Worm (Caenorhabditis elegans) whole organism, early embryonic: ENCODE data around the gene F52D2.6.

Experiments used
- B0310.2 ChIP-seq: sonication (generic microtip); optimal IDR thresholded peaks from 2 replicates; lab custom pipeline; 2016; ENCODE audit warnings: mild to moderate bottlenecking, missing genetic modification characterization, missing compliant biosample characterization
- ama-1 ChIP-seq: fragments of 150-350 bp; optimal IDR thresholded peaks from 2 replicates; lab custom pipeline; 2014
- ceh-13 ChIP-seq: fragments of 200-800 bp; sonication (Bioruptor generic); optimal IDR thresholded peaks from 2 replicates; lab custom pipeline; 2018; ENCODE audit warnings: mild to moderate bottlenecking, missing genetic modification characterization, missing compliant biosample characterization
- flt-1 ChIP-seq: fragments of 200-800 bp; sonication (Bioruptor generic); IDR thresholded peaks from 2 replicates; pipeline ENCODE4 v1.3.6; 2022; ENCODE audit warnings: missing genetic modification characterization, missing compliant biosample characterization
- hmbx-1 ChIP-seq: sonication (generic microtip); optimal IDR thresholded peaks from 2 replicates; lab custom pipeline; 2016; ENCODE audit warnings: mild to moderate bottlenecking, missing genetic modification characterization, missing compliant biosample characterization
- pes-1 ChIP-seq: fragments of 200-800 bp; sonication (Bioruptor generic); IDR thresholded peaks from 2 replicates; pipeline ENCODE4 v1.3.6; 2022; ENCODE audit warnings: missing genetic modification reagents, missing genetic modification characterization, missing compliant biosample characterization
- tbx-11 ChIP-seq: fragments of 200-800 bp; sonication (Bioruptor generic); IDR thresholded peaks from 2 replicates; pipeline ENCODE4 v1.3.6; 2022; ENCODE audit warnings: missing genetic modification characterization, missing compliant biosample characterization
- tbx-37 ChIP-seq: fragments of 200-800 bp; sonication (Bioruptor generic); conservative IDR thresholded peaks from 2 replicates; pipeline ENCODE4 v1.3.6; 2022; ENCODE audit warnings: missing genetic modification reagents, missing genetic modification characterization, missing compliant biosample characterization
- tra-4 ChIP-seq: sonication (generic microtip); optimal IDR thresholded peaks from 2 replicates; lab custom pipeline; 2017; ENCODE audit warnings: missing genetic modification characterization, missing compliant biosample characterization

ce11 chrX:2013912-2014311 lies 38.1 kb downstream of the F52D2.6 start:
- TF ChIP-seq flt-1 (no peak), ama-1 (lab: Kevin White, UChicago) (no peak), hmbx-1 (tag; lab: Kevin White, UChicago) (no peak), tbx-11 (GFP tag; lab: Robert Waterston, UW) (no peak), ceh-13 (GFP tag; lab: Kevin White, UChicago) (no peak), tbx-37 (GFP tag; lab: Robert Waterston, UW) (no peak), B0310.2 (tag; lab: Kevin White, UChicago) (no peak), tra-4 (tag; lab: Kevin White, UChicago) (no peak), pes-1 (GFP tag; lab: Robert Waterston, UW) (no peak)
